Fruit fly (Drosophila melanogaster) Kc167 (cell line): Measurements from ENCODE around the gene sowah.

Source experiments
- Myc ChIP-seq: fragments of >200 bp; optimal IDR thresholded peaks from 2 replicates; lab custom pipeline; 2017; ENCODE audit warnings: missing external identifiers
- Sin3A ChIP-seq: fragments of >200 bp; optimal IDR thresholded peaks from 2 replicates; lab custom pipeline; 2018; ENCODE audit warnings: missing external identifiers
- h ChIP-seq: fragments of >200 bp; optimal IDR thresholded peaks from 3 replicates; lab custom pipeline; 2018; ENCODE audit warnings: missing external identifiers
- insv ChIP-seq: fragments of >200 bp; optimal IDR thresholded peaks from 3 replicates; lab custom pipeline; 2018; ENCODE audit warnings: missing external identifiers
- psq ChIP-seq: fragments of >200 bp; optimal IDR thresholded peaks from 2 replicates; lab custom pipeline; 2017; ENCODE audit warnings: missing external identifiers
- ttk ChIP-seq: sonication (Bioruptor generic); optimal IDR thresholded peaks from 2 replicates; lab custom pipeline; 2017; ENCODE audit warnings: missing external identifiers

DNA sequence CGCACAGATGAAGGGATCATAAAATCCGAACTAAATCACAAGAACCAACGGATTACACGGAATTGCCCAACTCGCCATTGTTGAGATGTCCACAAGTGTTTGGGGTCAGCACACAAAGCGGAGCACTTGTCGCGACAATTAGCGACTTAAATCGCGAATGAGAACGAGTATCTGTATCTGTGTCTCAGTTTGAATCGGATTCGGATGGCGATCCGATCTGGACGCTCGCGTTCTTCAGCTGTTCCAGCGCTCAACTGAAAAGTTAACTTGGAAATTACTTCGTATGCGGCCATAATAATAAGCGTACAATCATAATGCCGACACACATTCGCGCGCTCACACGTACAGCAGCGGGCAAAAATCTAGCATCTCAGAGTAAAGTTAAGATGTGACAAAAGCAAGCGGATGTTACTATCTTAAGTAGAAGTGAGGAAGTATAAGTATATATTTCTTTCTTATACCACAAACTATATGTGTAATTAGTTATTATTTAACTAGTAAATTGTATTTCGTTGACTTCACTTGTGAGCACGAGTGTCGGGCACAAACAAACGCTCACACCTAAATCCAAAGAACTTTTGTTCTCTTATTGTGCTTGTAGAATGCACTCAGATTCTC lies 81.8 kb downstream of the sowah start, which contains the start of gene CG10660:
- TF ChIP-seq h (lab: Kevin White, UChicago) (no peak), Myc (no peak), insv (lab: Kevin White, UChicago) (no peak), Sin3A (lab: Kevin White, UChicago) (no peak), psq (no peak), ttk (lab: Kevin White, UChicago) (no peak)
